Fruit fly (Drosophila melanogaster) whole organism, pupa: ENCODE results near the gene CG5498.

Source experiments
- CG10348 ChIP-seq: fragments of 200-800 bp; sonication (Bioruptor generic); IDR thresholded peaks from 2 replicates; pipeline ENCODE4 v1.3.6; 2022; ENCODE audit warnings: missing biosample characterization, missing genetic modification characterization
- CG12605 ChIP-seq: fragments of 200-800 bp; sonication (Bioruptor generic); IDR thresholded peaks from 2 replicates; pipeline ENCODE4 v1.3.6; 2022; ENCODE audit warnings: missing biosample characterization, missing genetic modification characterization
- CG13204 ChIP-seq: fragments of 200-800 bp; sonication (Bioruptor generic); optimal IDR thresholded peaks from 2 replicates; lab custom pipeline; 2018; ENCODE audit warnings: missing biosample characterization, mild to moderate bottlenecking, missing genetic modification characterization, moderate library complexity
- CG14655 ChIP-seq: fragments of 200-800 bp; sonication (Bioruptor generic); optimal IDR thresholded peaks from 3 replicates; lab custom pipeline; 2017; ENCODE audit warnings: mild to moderate bottlenecking, missing biosample characterization, missing genetic modification reagents, missing genetic modification characterization
- CG15710 ChIP-seq: fragments of 200-800 bp; sonication (Bioruptor generic); optimal IDR thresholded peaks from 2 replicates; lab custom pipeline; 2018; ENCODE audit warnings: missing biosample characterization, mild to moderate bottlenecking, missing genetic modification characterization, moderate library complexity
- CG17806 ChIP-seq: fragments of 200-800 bp; sonication (Bioruptor generic); optimal IDR thresholded peaks from 2 replicates; lab custom pipeline; 2018; ENCODE audit warnings: missing biosample characterization, mild to moderate bottlenecking, missing genetic modification characterization, moderate library complexity
- CG32121 ChIP-seq: fragments of 200-800 bp; sonication (Bioruptor generic); IDR thresholded peaks from 2 replicates; pipeline ENCODE4 v1.3.6; 2022; ENCODE audit warnings: missing biosample characterization, missing genetic modification characterization
- CG34367 ChIP-seq: fragments of 200-800 bp; sonication (Bioruptor generic); optimal IDR thresholded peaks from 2 replicates; lab custom pipeline; 2018; ENCODE audit warnings: missing biosample characterization, mild to moderate bottlenecking, missing genetic modification characterization
- CG4496 ChIP-seq: fragments of 200-800 bp; sonication (Bioruptor generic); IDR thresholded peaks from 3 replicates; pipeline ENCODE4 v1.3.6; 2022; ENCODE audit warnings: missing biosample characterization, missing genetic modification characterization
- CG8159 ChIP-seq: fragments of 200-800 bp; sonication (Bioruptor generic); optimal IDR thresholded peaks from 3 replicates; lab custom pipeline; 2018; ENCODE audit warnings: missing biosample characterization, mild to moderate bottlenecking, missing genetic modification characterization, moderate library complexity
- CG8301 ChIP-seq: fragments of 200-800 bp; sonication (Bioruptor generic); optimal IDR thresholded peaks from 2 replicates; lab custom pipeline; 2018; ENCODE audit warnings: missing biosample characterization, mild to moderate bottlenecking, missing genetic modification characterization
- CG9948 ChIP-seq: fragments of 200-800 bp; sonication (Bioruptor generic); optimal IDR thresholded peaks from 2 replicates; lab custom pipeline; 2018; ENCODE audit warnings: missing biosample characterization, mild to moderate bottlenecking, missing genetic modification characterization, moderate library complexity
- D1 ChIP-seq: fragments of 200-800 bp; sonication (Bioruptor generic); optimal IDR thresholded peaks from 2 replicates; lab custom pipeline; 2018; ENCODE audit warnings: missing biosample characterization, mild to moderate bottlenecking, missing genetic modification characterization, moderate library complexity
- EcR ChIP-seq: fragments of 200-800 bp; sonication (Bioruptor generic); optimal IDR thresholded peaks from 3 replicates; lab custom pipeline; 2019; ENCODE audit warnings: missing biosample characterization, missing genetic modification characterization, mild to moderate bottlenecking, moderate library complexity, missing genetic modification reagents
- Ets98B ChIP-seq: fragments of 200-800 bp; sonication (Bioruptor generic); IDR thresholded peaks from 2 replicates; pipeline ENCODE4 v1.3.6; 2022; ENCODE audit warnings: missing biosample characterization, missing genetic modification characterization
- Pif1A ChIP-seq: fragments of 200-800 bp; sonication (Bioruptor generic); optimal IDR thresholded peaks from 3 replicates; lab custom pipeline; 2016; ENCODE audit warnings: missing biosample characterization, missing genetic modification characterization
- Pif1B ChIP-seq: fragments of 200-800 bp; sonication (Bioruptor generic); optimal IDR thresholded peaks from 3 replicates; lab custom pipeline; 2016; ENCODE audit warnings: missing biosample characterization, missing genetic modification characterization
- Snoo ChIP-seq: fragments of 200-800 bp; sonication (Bioruptor generic); optimal IDR thresholded peaks from 3 replicates; lab custom pipeline; 2017; ENCODE audit warnings: missing biosample characterization, mild to moderate bottlenecking, missing genetic modification characterization, inconsistent platforms
- fd96Ca ChIP-seq: fragments of 200-800 bp; sonication (Bioruptor generic); IDR thresholded peaks from 3 replicates; pipeline ENCODE4 v1.3.6; 2022; ENCODE audit warnings: missing biosample characterization, missing genetic modification characterization
- gl ChIP-seq: fragments of 200-800 bp; sonication (Bioruptor generic); optimal IDR thresholded peaks from 2 replicates; lab custom pipeline; 2018; ENCODE audit warnings: missing biosample characterization, mild to moderate bottlenecking, missing genetic modification characterization
- rn ChIP-seq: fragments of 200-800 bp; sonication (Bioruptor generic); IDR thresholded peaks from 2 replicates; pipeline ENCODE4 v1.3.6; 2022; ENCODE audit warnings: missing biosample characterization, missing genetic modification characterization

Gene CG5498

DNA sequence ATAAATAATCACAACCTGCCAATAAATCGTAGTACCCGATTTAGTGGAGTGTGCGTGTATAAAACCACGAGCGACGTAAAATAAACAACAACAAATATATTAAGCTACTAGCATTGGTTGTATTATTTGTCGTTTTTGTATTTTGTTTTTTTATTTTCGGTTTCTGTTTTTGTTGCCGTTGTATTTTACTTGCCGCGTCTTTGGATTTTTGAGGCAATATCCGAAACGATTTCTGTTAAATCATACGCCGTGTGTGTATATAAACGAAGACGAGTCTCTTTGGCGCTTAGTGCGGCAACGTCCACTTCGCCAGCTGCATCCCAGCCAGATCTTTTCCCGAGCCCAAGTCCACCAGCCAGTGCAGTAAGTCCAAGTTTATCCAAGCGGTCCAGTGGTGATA, 29.4 kb upstream of the CG5498 start, which contains the start of gene zye:
Gene zye (plus strand): TSS at position 301 of the 400 bp plus-strand sequence.
- TF ChIP-seq CG15710 (tag; lab: Kevin White, UChicago) (no peak), CG34367 (tag; lab: Kevin White, UChicago) (no peak), rn (GFP tag; lab: Robert Waterston, UW) (no peak), CG8301 (tag; lab: Kevin White, UChicago) (no peak), Pif1B (GFP tag; lab: Kevin White, UChicago) (no peak)

DNA sequence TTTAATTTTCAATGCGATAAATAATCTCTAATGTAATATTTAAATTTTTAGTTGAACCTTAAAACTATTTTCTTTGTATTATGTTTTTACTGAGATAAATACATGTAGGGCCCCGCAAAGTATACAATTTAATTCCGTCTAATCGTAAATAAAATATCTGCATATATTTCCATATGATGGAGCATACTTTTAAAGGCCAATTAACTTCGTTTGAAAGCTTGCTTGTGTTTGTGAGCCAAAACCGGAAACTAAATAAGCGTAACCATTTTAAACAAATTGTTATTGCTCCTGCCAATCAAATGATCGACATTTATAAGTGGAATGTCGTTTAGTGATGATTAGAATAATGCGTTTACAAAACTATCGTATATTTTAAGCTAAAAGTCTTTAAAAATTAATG, 26.9 kb upstream of the CG5498 start:
- TF ChIP-seq CG34367 (tag; lab: Kevin White, UChicago) (no peak), CG8301 (tag; lab: Kevin White, UChicago) (no peak), gl (tag; lab: Kevin White, UChicago) (no peak), CG4496 (no peak), EcR (GFP tag; lab: Kevin White, UChicago) (no peak), CG32121 (no peak), CG8159 (tag; lab: Kevin White, UChicago) (no peak), Ets98B (GFP tag; lab: Robert Waterston, UW) (no peak), CG12605 (GFP tag; lab: Robert Waterston, UW) (no peak), Pif1B (GFP tag; lab: Kevin White, UChicago) (no peak), D1 (tag; lab: Kevin White, UChicago) (no peak), CG9948 (tag; lab: Kevin White, UChicago) (no peak), CG10348 (GFP tag; lab: Robert Waterston, UW) (no peak), rn (GFP tag; lab: Robert Waterston, UW) (no peak), CG14655 (no peak), CG15710 (tag; lab: Kevin White, UChicago) (no peak)

DNA sequence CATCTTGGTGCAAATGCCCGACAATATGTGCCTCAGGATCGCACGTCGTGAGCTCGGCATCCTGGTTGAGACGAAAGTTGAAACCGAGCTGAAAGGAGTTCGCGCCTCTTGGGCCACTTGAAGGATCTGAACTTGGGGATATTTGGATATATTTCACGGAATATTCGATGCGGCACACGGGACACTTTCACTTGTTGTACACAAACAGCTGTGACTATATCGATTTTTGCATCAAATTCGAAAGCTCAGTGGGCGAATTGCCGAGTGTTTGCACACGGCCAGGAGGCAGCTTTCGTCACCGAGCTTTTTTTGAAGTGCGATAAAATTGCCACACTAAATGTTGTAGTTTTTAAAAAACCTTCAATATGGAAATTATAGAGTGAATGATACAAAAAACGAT, 26.4 kb upstream of the CG5498 start, which contains the start of gene CG13248:
Gene CG13248 (minus strand): TSS at position 222 of the 400 bp plus-strand sequence.
- TF ChIP-seq gl (tag; lab: Kevin White, UChicago) (no peak), Ets98B (GFP tag; lab: Robert Waterston, UW) (no peak), D1 (tag; lab: Kevin White, UChicago) (no peak), CG10348 (GFP tag; lab: Robert Waterston, UW) (no peak), CG14655 (no peak), rn (GFP tag; lab: Robert Waterston, UW) (no peak), Snoo (no peak), Pif1A (GFP tag; lab: Kevin White, UChicago) (no peak), CG12605 (GFP tag; lab: Robert Waterston, UW) (no peak), CG17806 (tag; lab: Kevin White, UChicago) (no peak), CG32121 (no peak), CG15710 (tag; lab: Kevin White, UChicago) (no peak), CG9948 (tag; lab: Kevin White, UChicago) (no peak), CG8159 (tag; lab: Kevin White, UChicago) (no peak), fd96Ca (no peak), EcR (GFP tag; lab: Kevin White, UChicago) (no peak)

DNA sequence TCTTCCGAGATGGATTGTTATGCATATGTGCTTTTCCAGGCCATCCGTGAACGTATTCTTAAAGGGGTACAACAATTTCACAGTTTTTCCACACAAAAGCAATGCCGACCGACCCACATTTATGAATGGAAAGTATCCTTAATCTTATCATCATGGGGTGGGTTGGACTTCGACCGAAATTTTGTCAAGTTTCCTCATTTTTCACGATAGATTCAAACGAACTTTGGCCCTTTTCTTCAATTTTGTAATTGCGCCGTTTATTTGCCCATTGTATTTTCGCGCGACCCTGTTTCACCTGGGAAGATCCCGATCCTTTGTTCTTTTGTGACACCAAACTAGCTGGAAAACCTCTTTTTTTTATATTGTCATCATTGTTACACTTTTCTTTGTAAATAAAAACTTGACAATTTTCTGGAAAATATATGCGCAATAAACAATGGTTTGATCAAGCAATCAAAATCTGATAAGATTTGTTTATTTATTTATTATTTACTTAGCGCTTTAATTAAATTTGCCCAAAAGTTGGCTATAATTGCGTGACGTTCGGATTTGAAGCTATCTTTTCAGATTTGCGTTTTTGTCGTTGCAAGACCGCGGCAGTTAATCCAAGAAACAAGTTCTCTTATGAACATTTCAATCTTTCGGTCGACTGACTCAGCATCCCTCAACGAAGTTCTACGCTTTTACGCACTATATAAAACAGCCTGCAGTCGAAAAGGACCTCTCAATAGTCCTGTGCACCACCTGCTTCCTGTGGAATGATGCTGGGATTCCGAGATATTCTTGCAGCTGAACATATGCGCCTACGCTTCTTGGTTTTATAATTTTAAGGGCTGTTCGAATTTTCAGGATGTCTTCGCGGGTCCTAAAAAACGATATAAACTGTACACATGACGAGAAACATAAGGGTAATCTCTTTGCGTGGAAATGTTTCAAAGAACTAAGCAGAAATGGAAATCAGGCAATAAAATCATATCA, 22.4 kb upstream of the CG5498 start:
- TF ChIP-seq CG4496 (0 out of 3 replicates have a peak, but pooled peaks have one; percentile 15), CG10348 (GFP tag; lab: Robert Waterston, UW) (no peak)
- TF ChIP-seq, all 21 proteins: peak for 1

DNA sequence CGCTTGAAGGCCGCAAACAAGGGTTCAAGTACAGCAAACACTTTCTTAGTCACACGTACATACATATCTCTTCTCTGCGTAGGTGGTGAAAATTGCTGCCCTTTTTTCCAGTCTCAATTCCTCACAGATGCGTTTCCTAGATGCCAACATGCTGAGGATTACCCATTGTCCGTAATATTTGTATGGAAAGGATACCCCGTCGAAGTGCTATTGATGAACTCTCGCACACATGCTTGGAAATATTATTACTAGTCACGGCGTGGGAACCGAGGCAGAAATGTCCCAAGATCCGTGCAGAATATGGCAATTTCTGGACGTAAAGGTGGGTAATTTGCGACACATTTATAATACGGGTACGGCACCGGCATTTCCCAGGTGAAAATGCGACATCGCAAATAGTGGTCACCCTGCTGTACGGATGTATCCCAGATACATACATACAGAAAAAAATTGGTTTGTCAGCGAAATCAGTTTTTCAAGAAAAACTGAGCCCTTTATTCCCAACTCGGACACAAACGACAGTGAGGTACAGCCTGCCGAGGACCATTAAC, 21.5 kb upstream of the CG5498 start:
- TF ChIP-seq CG17806 (tag; lab: Kevin White, UChicago): no peak
- no peak for TF ChIP-seq CG13204 (GFP tag; lab: Kevin White, UChicago)
- no peak for TF ChIP-seq fd96Ca
- TF ChIP-seq CG15710 (tag; lab: Kevin White, UChicago): no peak
- TF ChIP-seq CG12605 (GFP tag; lab: Robert Waterston, UW): no peak
- TF ChIP-seq, all 21 proteins: peak for 0

DNA sequence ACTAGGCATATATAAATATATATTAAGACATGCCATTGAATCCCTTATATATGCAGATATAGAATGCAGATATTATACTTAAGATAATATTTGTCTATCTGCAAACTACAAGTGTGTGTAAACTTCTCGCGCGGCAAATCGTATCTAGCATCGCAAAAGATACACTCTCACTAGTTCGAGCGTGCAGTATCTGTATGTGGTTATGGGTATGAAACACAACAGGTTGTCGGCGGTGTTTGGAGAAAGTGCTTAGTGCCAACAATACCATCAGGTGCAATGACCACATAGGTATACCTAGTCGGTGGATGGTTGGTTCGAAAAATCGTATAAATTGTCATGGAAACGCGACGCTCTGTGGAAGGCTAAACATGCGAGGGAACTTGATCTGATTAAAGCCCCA, 20.6 kb upstream of the CG5498 start:
- TF ChIP-seq EcR (GFP tag; lab: Kevin White, UChicago): no peak
- TF ChIP-seq CG4496: no peak
- no peak for TF ChIP-seq Pif1A (GFP tag; lab: Kevin White, UChicago)
- TF ChIP-seq CG8301 (tag; lab: Kevin White, UChicago): no peak
- no peak for TF ChIP-seq CG34367 (tag; lab: Kevin White, UChicago)
- TF ChIP-seq CG13204 (GFP tag; lab: Kevin White, UChicago): no peak
- no peak for TF ChIP-seq Pif1B (GFP tag; lab: Kevin White, UChicago)
- TF ChIP-seq CG8159 (tag; lab: Kevin White, UChicago): no peak
- no peak for TF ChIP-seq CG14655
- TF ChIP-seq CG15710 (tag; lab: Kevin White, UChicago): no peak
- TF ChIP-seq CG9948 (tag; lab: Kevin White, UChicago): no peak
- no peak for TF ChIP-seq gl (tag; lab: Kevin White, UChicago)
- no peak for TF ChIP-seq D1 (tag; lab: Kevin White, UChicago)
- no peak for TF ChIP-seq CG10348 (GFP tag; lab: Robert Waterston, UW)
- no peak for TF ChIP-seq CG12605 (GFP tag; lab: Robert Waterston, UW)
- TF ChIP-seq CG32121: no peak
- TF ChIP-seq rn (GFP tag; lab: Robert Waterston, UW): no peak
